Fruit fly (Drosophila melanogaster): Measurements from ENCODE around the gene ZIPIC.

DNA sequence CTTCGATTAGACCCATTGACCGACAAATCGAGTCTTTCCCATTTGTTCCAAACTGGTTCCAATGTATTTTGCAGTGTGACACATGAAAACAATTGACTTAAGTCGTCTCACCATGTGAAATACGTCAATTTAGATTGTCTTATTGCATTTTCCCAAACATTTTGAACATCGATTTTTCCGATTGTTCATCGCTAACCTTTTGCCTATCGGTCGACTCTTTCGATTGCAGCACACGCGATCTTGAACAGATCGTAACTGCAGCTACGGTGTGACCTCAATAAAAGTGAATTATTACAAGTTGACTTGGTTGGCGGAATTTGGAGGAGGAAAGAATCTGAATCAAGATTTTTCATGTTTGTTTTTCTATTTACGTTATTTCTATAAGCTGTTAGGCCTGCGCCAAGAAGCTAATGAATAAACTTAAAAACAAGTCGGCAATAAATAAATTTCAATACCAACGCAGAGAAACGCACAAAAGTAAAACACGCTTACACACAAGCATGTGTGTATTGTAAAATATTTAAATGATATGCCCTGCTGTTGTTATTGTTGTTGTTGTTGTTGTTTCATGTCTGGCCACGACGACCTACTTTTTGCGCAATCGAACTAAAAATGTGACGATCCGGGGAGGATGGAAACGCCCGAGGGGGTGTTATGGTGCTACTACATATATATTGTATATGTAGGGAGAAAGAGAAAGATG is 23.9 kb upstream of the ZIPIC start:
- TF ChIP-seq Blimp-1 (GFP tag; optimal IDR thresholded peaks at IDR 0.05) (no peak), CG11294 (GFP tag; IDR thresholded peaks at IDR 0.05) (no peak)

All from whole organism, prepupa.